Fruit fly (Drosophila melanogaster) whole organism: ENCODE data around the gene CG31064.

ENCODE experiments used
- CG8478 ChIP-seq: fragments of >200 bp; optimal IDR thresholded peaks from 2 replicates; lab custom pipeline; 2018; ENCODE audit warnings: inconsistent platforms
- Dll ChIP-seq: fragments of >200 bp; optimal IDR thresholded peaks from 2 replicates; lab custom pipeline; 2017
- EcR ChIP-seq, 2 experiments: fragments of >200 bp; optimal IDR thresholded peaks; 2 replicates each; lab custom pipeline; 2017; ENCODE audit warnings: missing biosample characterization in 2 of 2, missing genetic modification characterization in 2 of 2, missing genetic modification reagents in 2 of 2
- pan ChIP-seq: fragments of >200 bp; optimal IDR thresholded peaks from 2 replicates; lab custom pipeline; 2017
- psq ChIP-seq: fragments of >200 bp; optimal IDR thresholded peaks from 2 replicates; lab custom pipeline; 2017
- usp ChIP-seq: fragments of >200 bp; optimal IDR thresholded peaks from 2 replicates; lab custom pipeline; 2017; ENCODE audit warnings: missing biosample characterization, missing genetic modification characterization, mixed read lengths

CG31064 gene

DNA sequence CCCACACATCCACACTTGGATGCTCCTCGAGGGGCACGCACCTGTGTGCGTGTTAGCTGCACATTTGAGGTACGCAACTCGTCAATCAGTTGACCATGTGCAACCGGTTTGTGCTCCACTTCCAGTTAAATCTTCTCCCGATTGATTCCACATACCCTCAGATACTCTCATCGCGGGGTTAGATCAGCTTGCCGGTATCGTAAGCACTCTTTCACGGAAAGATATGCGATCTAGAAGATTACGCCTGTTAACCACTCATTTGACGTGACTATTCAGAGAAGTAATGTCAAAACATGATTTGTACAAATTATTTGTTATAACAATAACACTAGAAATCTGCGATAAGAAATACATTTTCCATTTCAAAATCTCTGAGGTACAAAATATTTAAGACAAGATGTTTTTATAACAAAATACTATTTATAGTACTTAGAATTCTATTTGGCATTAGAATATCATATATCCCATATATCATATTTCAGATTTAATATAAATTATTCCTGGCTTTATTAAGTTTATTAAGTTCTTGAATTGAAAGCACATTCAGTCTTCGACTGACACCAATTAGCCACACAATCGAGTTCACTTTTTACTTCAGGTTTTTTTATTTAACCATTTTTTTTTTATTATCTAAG is 17.9 kb downstream of the CG31064 start:
- TF ChIP-seq Dll (lab: Kevin White, UChicago) (no peak), EcR (GFP tag; optimal IDR thresholded peaks at IDR 0.05; lab: Kevin White, UChicago) (no peak), pan (no peak), psq (lab: Kevin White, UChicago) (no peak), usp (GFP tag; lab: Kevin White, UChicago) (no peak), CG8478 (no peak)

- TF ChIP-seq CG8478 (no peak), psq (lab: Kevin White, UChicago) (no peak), Dll (lab: Kevin White, UChicago) (no peak), pan (no peak), usp (GFP tag; lab: Kevin White, UChicago) (no peak), EcR (GFP tag; optimal IDR thresholded peaks at IDR 0.05; lab: Kevin White, UChicago) (no peak)
Measured at dm6 chr3R:27218814-27219213, 20.1 kb downstream of the CG31064 start.

- TF ChIP-seq pan, result no peak
- TF ChIP-seq Dll (lab: Kevin White, UChicago), result no peak
- no peak for TF ChIP-seq EcR (GFP tag; optimal IDR thresholded peaks at IDR 0.05; lab: Kevin White, UChicago)
- no peak for TF ChIP-seq CG8478
- TF ChIP-seq psq (lab: Kevin White, UChicago), result no peak
- no peak for TF ChIP-seq usp (GFP tag; lab: Kevin White, UChicago)
Measured at dm6 chr3R:27218288-27218687, 20.6 kb downstream of the CG31064 start.

DNA sequence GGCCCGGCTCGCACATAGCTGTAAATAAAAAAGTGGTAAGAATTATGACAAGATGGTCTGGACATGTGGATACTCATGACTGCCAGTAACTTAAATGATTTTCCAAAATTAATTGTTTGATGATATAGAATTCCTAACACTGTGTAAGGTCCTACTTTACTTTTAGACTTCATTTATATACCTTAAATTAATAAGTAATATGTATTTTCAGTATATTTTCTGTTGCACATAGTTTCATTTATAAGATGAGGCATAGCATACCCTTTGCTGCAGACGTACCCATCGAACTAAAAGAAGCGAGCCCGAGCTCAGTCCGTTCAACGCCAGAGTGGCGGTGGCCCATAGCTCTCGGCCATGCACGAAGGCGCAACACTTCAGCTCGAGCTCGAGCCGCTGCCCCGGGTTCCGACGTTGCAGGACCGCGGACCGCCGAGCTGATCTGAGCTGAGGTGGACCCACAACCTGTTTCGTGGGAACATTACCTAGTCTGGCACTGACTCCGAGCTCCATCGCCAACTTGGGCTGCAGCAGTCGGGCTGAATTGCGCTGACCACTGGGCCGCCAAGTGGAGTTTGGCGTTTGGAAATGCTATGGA is 21.3 kb downstream of the CG31064 start:
- TF ChIP-seq EcR (GFP tag; optimal IDR thresholded peaks at IDR 0.05; lab: Kevin White, UChicago) (no peak), CG8478 (no peak), pan (peak; percentile 86), psq (lab: Kevin White, UChicago) (no peak), usp (GFP tag; lab: Kevin White, UChicago) (no peak), Dll (lab: Kevin White, UChicago) (no peak)

- TF ChIP-seq Dll (lab: Kevin White, UChicago) (no peak), EcR (GFP tag; optimal IDR thresholded peaks at IDR 0.05; lab: Kevin White, UChicago) (no peak), psq (lab: Kevin White, UChicago) (no peak), usp (GFP tag; lab: Kevin White, UChicago) (no peak), pan (no peak), CG8478 (no peak)
Measured at dm6 chr3R:27214949-27215348, 23.9 kb downstream of the CG31064 start.

- TF ChIP-seq pan (no peak), CG8478 (no peak), EcR (GFP tag; optimal IDR thresholded peaks at IDR 0.05; lab: Kevin White, UChicago) (no peak), Dll (lab: Kevin White, UChicago) (no peak), psq (lab: Kevin White, UChicago) (no peak), usp (GFP tag; lab: Kevin White, UChicago) (no peak)
Measured at dm6 chr3R:27212979-27213580, 25.8 kb downstream of the CG31064 start.

DNA sequence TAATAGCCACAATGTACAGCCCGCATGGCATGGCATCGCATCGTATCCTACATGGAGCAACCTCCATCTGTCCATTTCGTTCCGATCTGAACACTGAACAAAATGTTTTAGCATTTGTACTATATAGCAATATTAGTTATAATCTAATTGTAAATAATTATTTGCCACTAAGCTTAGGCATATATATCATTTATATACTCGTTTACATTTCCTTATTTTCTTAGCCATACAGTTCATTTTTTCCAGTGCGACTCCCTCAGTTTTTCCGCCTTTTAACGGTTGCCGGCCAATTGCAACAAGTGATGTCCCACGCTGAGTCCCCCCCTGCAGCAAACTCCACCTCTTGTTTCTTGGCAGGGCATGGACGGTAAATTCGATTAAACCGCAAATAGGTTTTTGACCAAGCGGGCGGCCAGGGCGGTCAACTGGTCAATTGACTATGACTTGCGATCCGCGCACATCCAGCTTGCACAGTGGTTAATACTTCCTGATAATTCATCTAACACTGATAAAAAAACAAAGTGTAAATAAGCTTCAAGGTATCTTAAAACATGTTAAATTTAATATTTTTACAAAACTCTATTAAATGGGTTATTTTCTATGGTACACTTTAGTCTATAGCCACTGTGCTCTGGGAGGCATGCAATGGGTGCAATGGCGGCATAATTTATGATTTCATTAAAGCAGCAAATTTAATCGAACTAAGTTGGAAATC is 29.2 kb downstream of the CG31064 start:
- TF ChIP-seq usp (GFP tag; lab: Kevin White, UChicago), result no peak
- TF ChIP-seq Dll (lab: Kevin White, UChicago), result no peak
- TF ChIP-seq CG8478, result no peak
- no peak for TF ChIP-seq pan
- no peak for TF ChIP-seq psq (lab: Kevin White, UChicago)
- no peak for TF ChIP-seq EcR (GFP tag; optimal IDR thresholded peaks at IDR 0.05; lab: Kevin White, UChicago)

DNA sequence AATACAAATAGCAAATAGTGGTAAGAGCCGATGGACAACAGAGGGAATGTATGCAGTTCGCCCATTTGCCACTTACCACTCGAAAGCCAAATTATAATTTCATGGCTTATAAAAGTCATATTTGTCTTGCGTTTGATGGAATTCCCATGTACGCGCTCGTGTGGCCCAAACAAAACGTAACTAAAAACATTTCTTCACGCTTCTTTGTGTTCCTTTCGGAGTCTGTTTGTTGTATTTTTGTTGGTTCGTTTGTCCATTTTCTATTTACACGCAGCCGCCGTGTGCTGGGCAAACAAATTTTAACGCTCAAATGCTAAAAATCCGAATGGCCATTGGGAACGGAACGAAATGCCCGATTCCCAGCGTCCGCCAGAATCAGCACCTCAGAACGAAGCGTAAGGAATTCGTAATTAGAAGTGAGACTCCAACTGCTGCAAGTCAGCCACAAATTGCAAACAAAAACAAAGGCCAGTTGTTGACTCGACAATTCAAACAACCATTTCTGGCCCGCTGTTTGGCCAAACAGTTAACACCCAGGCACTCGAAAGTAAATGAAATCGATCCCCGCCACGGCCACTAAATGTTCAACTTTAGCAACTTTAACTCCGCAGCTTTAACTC is 30.1 kb downstream of the CG31064 start:
- no peak for TF ChIP-seq usp (GFP tag; lab: Kevin White, UChicago)
- no peak for TF ChIP-seq Dll (lab: Kevin White, UChicago)
- no peak for TF ChIP-seq pan
- no peak for TF ChIP-seq EcR (GFP tag; optimal IDR thresholded peaks at IDR 0.05; lab: Kevin White, UChicago)
- TF ChIP-seq CG8478, result no peak
- no peak for TF ChIP-seq psq (lab: Kevin White, UChicago)

DNA sequence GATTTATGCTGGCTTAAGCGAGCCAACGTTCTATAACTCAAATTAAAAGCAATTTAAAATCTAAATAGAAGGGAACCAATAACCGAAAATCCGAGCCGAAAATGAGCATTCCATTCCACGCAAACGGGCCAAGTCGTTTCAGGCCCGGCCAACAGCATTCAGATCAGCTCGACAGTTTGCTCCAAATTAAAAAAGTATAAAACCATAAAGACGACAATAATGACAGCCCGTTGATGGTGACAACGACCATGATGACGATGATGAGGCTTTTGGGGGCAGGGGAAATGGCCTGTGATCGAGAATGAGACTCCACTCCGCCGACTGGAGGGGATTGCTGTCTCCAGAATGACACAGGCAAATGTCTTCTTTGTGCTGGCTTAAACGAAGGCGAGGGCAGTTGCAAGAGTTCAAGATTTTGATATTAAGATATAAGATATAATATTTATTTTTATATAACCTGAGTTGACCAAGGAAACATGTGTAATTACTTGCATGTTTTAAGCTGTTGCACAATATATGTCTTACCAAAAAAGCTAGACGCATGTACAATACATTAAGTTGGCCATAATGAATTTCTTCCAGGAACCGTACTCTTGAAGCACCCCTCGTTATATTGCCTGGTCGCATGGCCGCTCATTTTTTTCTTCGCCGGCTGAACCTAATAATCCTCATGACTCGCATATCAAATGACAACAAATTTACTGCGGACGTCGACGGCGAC is 34.0 kb downstream of the CG31064 start:
- TF ChIP-seq psq (lab: Kevin White, UChicago), result no peak

- TF ChIP-seq psq (lab: Kevin White, UChicago) (no peak), CG8478 (no peak), EcR (GFP tag; optimal IDR thresholded peaks at IDR 0.05; lab: Kevin White, UChicago) (no peak), usp (GFP tag; lab: Kevin White, UChicago) (no peak), pan (no peak), Dll (lab: Kevin White, UChicago) (no peak)
Measured at dm6 chr3R:27203856-27204255, 35.0 kb downstream of the CG31064 start.

dm6 chr3R:27202330-27202729 is 36.6 kb downstream of the CG31064 start:
- TF ChIP-seq Dll (lab: Kevin White, UChicago) (no peak), EcR (GFP tag; optimal IDR thresholded peaks at IDR 0.05; lab: Kevin White, UChicago) (no peak), usp (GFP tag; lab: Kevin White, UChicago) (no peak), CG8478 (no peak), psq (lab: Kevin White, UChicago) (no peak), pan (no peak)
